Fruit fly (Drosophila melanogaster): ENCODE results near the gene CG31673.

The CG31673 gene

dm6 chr2L:20805624-20806339 lies 23.6 kb upstream of the CG31673 start (continued):
- TF ChIP-seq CG11456 (GFP tag; IDR thresholded peaks at IDR 0.05) (peak; percentile 94; the same call in 2 of the 3 replicates), dysf (GFP tag; IDR thresholded peaks at IDR 0.05) (peak; percentile 97), Abd-B (GFP tag; optimal IDR thresholded peaks at IDR 0.05) (peak; percentile 94), CG2199 (GFP tag; IDR thresholded peaks at IDR 0.05) (peak; percentile 84; the same call in 2 of the 3 replicates), zen2 (GFP tag; IDR thresholded peaks at IDR 0.05; ENCODE audit: partially characterized antibody) (no peak), cato (GFP tag; optimal IDR thresholded peaks at IDR 0.05; ENCODE audit: borderline replicate concordance) (peak; percentile 84), CG8359 (GFP tag; optimal IDR thresholded peaks at IDR 0.05; ENCODE audit: borderline replicate concordance) (peak; percentile 84), tna (GFP tag; IDR thresholded peaks at IDR 0.05; ENCODE audit: partially characterized antibody) (peak; percentile 88), lilli (GFP tag; optimal IDR thresholded peaks at IDR 0.05) (peak; percentile 95), Ssrp (tag; optimal IDR thresholded peaks at IDR 0.05) (peak; percentile 93), CG13296 (GFP tag; optimal IDR thresholded peaks at IDR 0.05) (peak; percentile 96), CG31365 (tag; optimal IDR thresholded peaks at IDR 0.05) (peak; percentile 78), Hey (tag; optimal IDR thresholded peaks at IDR 0.05) (peak; percentile 63), CG18619 (GFP tag; optimal IDR thresholded peaks at IDR 0.05) (peak; percentile 95), CG11723 (GFP tag; optimal IDR thresholded peaks at IDR 0.05) (peak; percentile 91), gem (tag; optimal IDR thresholded peaks at IDR 0.05) (peak; percentile 98), odd (GFP tag; optimal IDR thresholded peaks at IDR 0.05) (peak; percentile 94), dm (GFP tag; optimal IDR thresholded peaks at IDR 0.05) (peak; percentile 60), exex (tag; optimal IDR thresholded peaks at IDR 0.05) (peak; percentile 91), bowl (GFP tag; IDR thresholded peaks at IDR 0.05) (peak; percentile 89), CG13424 (tag; optimal IDR thresholded peaks at IDR 0.05) (peak; percentile 95), crol (GFP tag; IDR thresholded peaks at IDR 0.05) (peak; percentile 56), gro (GFP tag; optimal IDR thresholded peaks at IDR 0.05) (peak; percentile 51), Awh (GFP tag; IDR thresholded peaks at IDR 0.05) (peak; percentile 93), CG12942 (GFP tag; optimal IDR thresholded peaks at IDR 0.05) (peak; percentile 94), H15 (GFP tag; IDR thresholded peaks at IDR 0.05) (peak; percentile 92), HHEX (GFP tag; optimal IDR thresholded peaks at IDR 0.05) (peak; percentile 96), Usf (GFP tag; optimal IDR thresholded peaks at IDR 0.05) (peak; percentile 90), CG34422 (GFP tag; IDR thresholded peaks at IDR 0.05) (peak; percentile 95), HLH4C (GFP tag; IDR thresholded peaks at IDR 0.05; ENCODE audit: partially characterized antibody) (peak; percentile 96), sens (GFP tag) (peak; percentile 94), pzg (GFP tag; optimal IDR thresholded peaks at IDR 0.05) (peak; percentile 22), sd (tag; optimal IDR thresholded peaks at IDR 0.05) (peak; percentile 93), CG4328 (GFP tag; optimal IDR thresholded peaks at IDR 0.05) (peak; percentile 88), D19B (GFP tag; optimal IDR thresholded peaks at IDR 0.05) (peak; percentile 100), bcd (GFP tag; optimal IDR thresholded peaks at IDR 0.05) (peak; percentile 95), pita (GFP tag; optimal IDR thresholded peaks at IDR 0.05) (no peak), Dref (GFP tag; IDR thresholded peaks at IDR 0.05) (peak; percentile 27; the same call in 1 of the 2 replicates), danr (GFP tag; IDR thresholded peaks at IDR 0.05) (peak; percentile 90), sug (tag; optimal IDR thresholded peaks at IDR 0.05) (peak; percentile 93), Eip74EF (GFP tag; optimal IDR thresholded peaks at IDR 0.05) (peak in 1 of 2 experiments; percentile 94), eve (GFP tag; optimal IDR thresholded peaks at IDR 0.05) (peak in 1 of 2 experiments; percentile 96), Tbp (GFP tag; optimal IDR thresholded peaks at IDR 0.05) (no peak), E2f2 (GFP tag; IDR thresholded peaks at IDR 0.05) (peak; percentile 81), esg (GFP tag; conservative IDR thresholded peaks at IDR 0.05) (peak; percentile 95), CG9876 (GFP tag; optimal IDR thresholded peaks at IDR 0.05) (peak; percentile 34), nerfin-1 (tag; optimal IDR thresholded peaks at IDR 0.05) (peak; percentile 89), kni (GFP tag; optimal IDR thresholded peaks at IDR 0.05) (peak; percentile 5)

Data from whole organism, embryonic.